Fruit fly (Drosophila melanogaster) whole organism, embryonic: ENCODE results near the gene Kdm3.
A peak's percentile ranks its signal among the peaks of the same experiment; 100 is the strongest.

Source experiments
- Ada2b ChIP-seq: fragments of 200-800 bp; sonication (Bioruptor generic); IDR thresholded peaks from 2 replicates; pipeline ENCODE4 v1.3.6; 2022; ENCODE audit warnings: missing biosample characterization, missing genetic modification characterization
- BEAF-32 ChIP-seq: fragments of 200-800 bp; sonication (Bioruptor generic); optimal IDR thresholded peaks from 3 replicates; lab custom pipeline; 2017; ENCODE audit warnings: missing biosample characterization, missing genetic modification characterization, mild to moderate bottlenecking, moderate library complexity, missing genetic modification reagents
- BtbVII ChIP-seq: fragments of 200-800 bp; sonication (Bioruptor generic); optimal IDR thresholded peaks from 3 replicates; lab custom pipeline; 2017; ENCODE audit warnings: missing biosample characterization, mild to moderate bottlenecking, missing genetic modification characterization
- CG10462 ChIP-seq: fragments of 200-800 bp; sonication (Bioruptor generic); optimal IDR thresholded peaks from 2 replicates; lab custom pipeline; 2016; ENCODE audit warnings: missing biosample characterization, missing genetic modification characterization
- CG10959 ChIP-seq: fragments of 200-800 bp; sonication (Bioruptor generic); IDR thresholded peaks from 2 replicates; pipeline ENCODE4 v1.3.6; 2022; ENCODE audit warnings: missing biosample characterization, missing genetic modification characterization
- CG12942 ChIP-seq: fragments of 200-800 bp; sonication (Bioruptor generic); optimal IDR thresholded peaks from 3 replicates; lab custom pipeline; 2016; ENCODE audit warnings: missing biosample characterization, missing genetic modification characterization
- CG15073 ChIP-seq: fragments of 200-800 bp; sonication (Bioruptor generic); optimal IDR thresholded peaks from 2 replicates; lab custom pipeline; 2016; ENCODE audit warnings: missing biosample characterization, missing genetic modification characterization
- CG1647 ChIP-seq: fragments of 200-800 bp; sonication (Bioruptor generic); optimal IDR thresholded peaks from 3 replicates; lab custom pipeline; 2016; ENCODE audit warnings: missing biosample characterization, missing genetic modification characterization
- CG17328 ChIP-seq: fragments of 200-800 bp; sonication (Bioruptor generic); IDR thresholded peaks from 2 replicates; pipeline ENCODE4 v1.3.6; 2022; ENCODE audit warnings: missing biosample characterization, missing genetic modification characterization
- CG17361 ChIP-seq: fragments of 200-800 bp; sonication (Bioruptor generic); IDR thresholded peaks from 3 replicates; pipeline ENCODE4 v1.3.6; 2022; ENCODE audit warnings: missing biosample characterization, missing genetic modification characterization
- CG17385 ChIP-seq: fragments of 200-800 bp; sonication (Bioruptor generic); optimal IDR thresholded peaks from 3 replicates; lab custom pipeline; 2018; ENCODE audit warnings: missing biosample characterization, mild to moderate bottlenecking, missing genetic modification characterization
- CG1832 ChIP-seq: fragments of 200-800 bp; sonication (Bioruptor generic); optimal IDR thresholded peaks from 2 replicates; lab custom pipeline; 2017; ENCODE audit warnings: missing biosample characterization, mild to moderate bottlenecking, missing genetic modification characterization, inconsistent platforms
- CG2889 ChIP-seq: fragments of 200-800 bp; sonication (Bioruptor generic); IDR thresholded peaks from 3 replicates; pipeline ENCODE4 v1.3.6; 2022; ENCODE audit warnings: missing biosample characterization, missing genetic modification characterization
- CG34376 ChIP-seq: fragments of 200-800 bp; sonication (Bioruptor generic); optimal IDR thresholded peaks from 2 replicates; lab custom pipeline; 2018; ENCODE audit warnings: missing biosample characterization, mild to moderate bottlenecking, missing genetic modification characterization
- CG3838 ChIP-seq: fragments of 200-800 bp; sonication (Bioruptor generic); optimal IDR thresholded peaks from 3 replicates; lab custom pipeline; 2016; ENCODE audit warnings: missing biosample characterization, missing genetic modification characterization
- CG4424 ChIP-seq: fragments of 200-800 bp; sonication (Bioruptor generic); optimal IDR thresholded peaks from 3 replicates; lab custom pipeline; 2016; ENCODE audit warnings: missing biosample characterization, missing genetic modification characterization
- CG4617 ChIP-seq: fragments of 200-800 bp; sonication (Bioruptor generic); optimal IDR thresholded peaks from 3 replicates; lab custom pipeline; 2016; ENCODE audit warnings: missing biosample characterization, missing genetic modification characterization, borderline replicate concordance
- CG6813 ChIP-seq: fragments of 200-800 bp; sonication (Bioruptor generic); optimal IDR thresholded peaks from 2 replicates; lab custom pipeline; 2017; ENCODE audit warnings: missing biosample characterization, missing genetic modification characterization, mild to moderate bottlenecking, moderate library complexity, missing genetic modification reagents
- CG7928 ChIP-seq: fragments of 200-800 bp; sonication (Bioruptor generic); optimal IDR thresholded peaks from 2 replicates; lab custom pipeline; 2017; ENCODE audit warnings: missing biosample characterization, mild to moderate bottlenecking, missing genetic modification characterization
- CG8359 ChIP-seq: fragments of 200-800 bp; sonication (Bioruptor generic); optimal IDR thresholded peaks from 2 replicates; lab custom pipeline; 2017; ENCODE audit warnings: missing biosample characterization, mild to moderate bottlenecking, missing genetic modification characterization, borderline replicate concordance
- CHES-1-like ChIP-seq: fragments of 200-800 bp; sonication (Bioruptor generic); optimal IDR thresholded peaks from 2 replicates; lab custom pipeline; 2016; ENCODE audit warnings: missing biosample characterization, missing genetic modification characterization
- CoRest ChIP-seq: fragments of 200-800 bp; sonication (Bioruptor generic); optimal IDR thresholded peaks from 3 replicates; lab custom pipeline; 2018; ENCODE audit warnings: missing biosample characterization, mild to moderate bottlenecking, missing genetic modification characterization, moderate library complexity
- Dad ChIP-seq: fragments of 200-800 bp; sonication (Bioruptor generic); optimal IDR thresholded peaks from 3 replicates; lab custom pipeline; 2016; ENCODE audit warnings: missing biosample characterization, missing genetic modification characterization
- Doc3 ChIP-seq: fragments of 200-800 bp; sonication (Bioruptor generic); IDR thresholded peaks from 3 replicates; pipeline ENCODE4 v1.3.6; 2022; ENCODE audit warnings: missing biosample characterization, missing genetic modification characterization; ENCODE audit not compliant: partially characterized antibody
- Ets97D ChIP-seq: fragments of 200-800 bp; sonication (Bioruptor generic); optimal IDR thresholded peaks from 3 replicates; lab custom pipeline; 2016; ENCODE audit warnings: missing biosample characterization, missing genetic modification characterization
- Gsc ChIP-seq: fragments of 200-800 bp; sonication (Bioruptor generic); IDR thresholded peaks from 2 replicates; pipeline ENCODE4 v1.3.6; 2022; ENCODE audit warnings: missing biosample characterization, missing genetic modification characterization
- HLH4C ChIP-seq: fragments of 200-800 bp; sonication (Bioruptor generic); IDR thresholded peaks from 3 replicates; pipeline ENCODE4 v1.3.6; 2022; ENCODE audit warnings: missing biosample characterization, missing genetic modification characterization; ENCODE audit not compliant: partially characterized antibody
- Hand ChIP-seq: fragments of 200-800 bp; sonication (Bioruptor generic); optimal IDR thresholded peaks from 2 replicates; lab custom pipeline; 2017; ENCODE audit warnings: mild to moderate bottlenecking, missing biosample characterization, missing genetic modification reagents, missing genetic modification characterization
- HmgD ChIP-seq: fragments of 200-800 bp; sonication (Bioruptor generic); optimal IDR thresholded peaks from 3 replicates; lab custom pipeline; 2016; ENCODE audit warnings: missing biosample characterization, missing genetic modification characterization
- Kr ChIP-seq: fragments of 200-800 bp; sonication (Bioruptor generic); optimal IDR thresholded peaks from 2 replicates; lab custom pipeline; 2017; ENCODE audit warnings: missing biosample characterization, mild to moderate bottlenecking, missing genetic modification characterization
- Lim3 ChIP-seq: fragments of 200-800 bp; sonication (Bioruptor generic); IDR thresholded peaks from 2 replicates; pipeline ENCODE4 v1.3.6; 2022; ENCODE audit warnings: missing biosample characterization, missing genetic modification characterization
- NC2α ChIP-seq: fragments of 200-800 bp; sonication (Bioruptor generic); optimal IDR thresholded peaks from 2 replicates; lab custom pipeline; 2016; ENCODE audit warnings: missing biosample characterization, missing genetic modification characterization
- Sry-β ChIP-seq: fragments of 200-800 bp; sonication (Bioruptor generic); optimal IDR thresholded peaks from 2 replicates; lab custom pipeline; 2018; ENCODE audit warnings: missing biosample characterization, mild to moderate bottlenecking, missing genetic modification characterization, moderate library complexity
- Stat92E ChIP-seq, 3 experiments: fragments of >200 bp in 2 of 3; fragments of 200-800 bp in 1 of 3; sonication (Bioruptor generic) in 1 of 3; optimal IDR thresholded peaks; 2 replicates each; lab custom pipeline; 2017 to 2019; ENCODE audit warnings: missing biosample characterization in 3 of 3, missing genetic modification characterization in 3 of 3, mild to moderate bottlenecking in 1 of 3, moderate library complexity in 1 of 3
- Taf1 ChIP-seq: fragments of 200-800 bp; sonication (Bioruptor generic); IDR thresholded peaks from 2 replicates; pipeline ENCODE4 v1.3.6; 2022; ENCODE audit warnings: missing biosample characterization, missing genetic modification characterization
- ac ChIP-seq: fragments of 200-800 bp; sonication (Bioruptor generic); optimal IDR thresholded peaks from 3 replicates; lab custom pipeline; 2017; ENCODE audit warnings: missing biosample characterization, mild to moderate bottlenecking, missing genetic modification characterization
- al ChIP-seq: fragments of 200-800 bp; sonication (Bioruptor generic); IDR thresholded peaks from 2 replicates; pipeline ENCODE4 v1.3.6; 2022; ENCODE audit warnings: missing biosample characterization, missing genetic modification characterization
- da ChIP-seq: fragments of 200-800 bp; sonication (Bioruptor generic); optimal IDR thresholded peaks from 2 replicates; lab custom pipeline; 2016; ENCODE audit warnings: missing biosample characterization, missing genetic modification characterization
- disco-r ChIP-seq: fragments of 200-800 bp; sonication (Bioruptor generic); optimal IDR thresholded peaks from 2 replicates; lab custom pipeline; 2016; ENCODE audit warnings: missing biosample characterization, missing genetic modification characterization
- fu2 ChIP-seq: fragments of 200-800 bp; sonication (Bioruptor generic); optimal IDR thresholded peaks from 2 replicates; lab custom pipeline; 2016; ENCODE audit warnings: missing biosample characterization, missing genetic modification characterization
- gt ChIP-seq: fragments of 200-800 bp; sonication (Bioruptor generic); IDR thresholded peaks from 2 replicates; pipeline ENCODE4 v1.3.6; 2022; ENCODE audit warnings: missing biosample characterization, missing genetic modification characterization
- jumu ChIP-seq: fragments of 200-800 bp; sonication (Bioruptor generic); optimal IDR thresholded peaks from 3 replicates; lab custom pipeline; 2016; ENCODE audit warnings: missing biosample characterization, missing genetic modification characterization
- lmd ChIP-seq: fragments of 200-800 bp; sonication (Bioruptor generic); IDR thresholded peaks from 2 replicates; pipeline ENCODE4 v1.3.6; 2022; ENCODE audit warnings: missing biosample characterization, missing genetic modification characterization
- nerfin-2 ChIP-seq: fragments of 200-800 bp; sonication (Bioruptor generic); IDR thresholded peaks from 2 replicates; pipeline ENCODE4 v1.3.6; 2022; ENCODE audit warnings: missing biosample characterization, missing genetic modification characterization; ENCODE audit not compliant: partially characterized antibody
- p53 ChIP-seq: fragments of 200-800 bp; sonication (Bioruptor generic); optimal IDR thresholded peaks from 2 replicates; lab custom pipeline; 2016; ENCODE audit warnings: missing biosample characterization, missing genetic modification characterization
- slou ChIP-seq: fragments of 200-800 bp; sonication (Bioruptor generic); optimal IDR thresholded peaks from 3 replicates; lab custom pipeline; 2016; ENCODE audit warnings: missing biosample characterization, missing genetic modification characterization
- so ChIP-seq: fragments of 200-800 bp; sonication (Bioruptor generic); IDR thresholded peaks from 3 replicates; pipeline ENCODE4 v1.3.6; 2022; ENCODE audit warnings: missing biosample characterization, missing genetic modification characterization
- sr ChIP-seq: fragments of 200-800 bp; sonication (Bioruptor generic); IDR thresholded peaks from 3 replicates; pipeline ENCODE4 v1.3.6; 2022; ENCODE audit warnings: missing biosample characterization, missing genetic modification characterization
- trem ChIP-seq: fragments of 200-800 bp; optimal IDR thresholded peaks from 3 replicates; lab custom pipeline; 2019; ENCODE audit warnings: missing biosample characterization, mild to moderate bottlenecking, missing genetic modification characterization, moderate library complexity

Kdm3 gene

dm6 chr3R:9534125-9534496 is 18.3 kb downstream of the Kdm3 start (continued):
- TF ChIP-seq disco-r (GFP tag; lab: Kevin White, UChicago) (peak; percentile 88), CG4617 (GFP tag; lab: Kevin White, UChicago) (peak; percentile 55), CG4424 (GFP tag; lab: Kevin White, UChicago) (peak; percentile 95), Lim3 (no peak), HmgD (GFP tag; lab: Kevin White, UChicago) (peak; percentile 9), ac (peak; percentile 2)

dm6 chr3R:9534595-9535217 is 18.9 kb downstream of the Kdm3 start:
- TF ChIP-seq CG7928 (GFP tag; lab: Kevin White, UChicago) (no peak), Doc3 (GFP tag; lab: Robert Waterston, UW) (no peak), trem (no peak), CG15073 (GFP tag; lab: Kevin White, UChicago) (no peak), Ets97D (no peak), Sry-β (GFP tag; lab: Kevin White, UChicago) (no peak), CG8359 (GFP tag; lab: Kevin White, UChicago) (no peak), slou (GFP tag; lab: Kevin White, UChicago) (no peak), CG17328 (GFP tag; lab: Robert Waterston, UW) (no peak), CHES-1-like (GFP tag; lab: Kevin White, UChicago) (no peak), CG34376 (no peak), CG6813 (GFP tag; lab: Kevin White, UChicago) (no peak), CG3838 (GFP tag; lab: Kevin White, UChicago) (no peak), jumu (GFP tag; lab: Kevin White, UChicago) (no peak), sr (GFP tag; lab: Robert Waterston, UW) (peak; percentile 81), CG2889 (GFP tag; lab: Robert Waterston, UW) (no peak), so (no peak), Taf1 (GFP tag; lab: Robert Waterston, UW) (no peak), NC2α (no peak), BtbVII (GFP tag; lab: Kevin White, UChicago) (no peak), Gsc (GFP tag; lab: Robert Waterston, UW) (no peak), BEAF-32 (GFP tag; lab: Kevin White, UChicago) (no peak), CG1647 (GFP tag; lab: Kevin White, UChicago) (no peak), lmd (no peak), Dad (GFP tag; lab: Kevin White, UChicago) (no peak), p53 (GFP tag; lab: Kevin White, UChicago) (no peak), nerfin-2 (GFP tag; lab: Robert Waterston, UW) (no peak), Ada2b (GFP tag; lab: Robert Waterston, UW) (no peak), gt (GFP tag; lab: Robert Waterston, UW) (no peak), CG10462 (GFP tag; lab: Kevin White, UChicago) (no peak), CG10959 (0 out of 2 replicates have a peak, but pooled peaks have one; percentile 5), al (GFP tag; lab: Robert Waterston, UW) (no peak), da (GFP tag; lab: Kevin White, UChicago) (no peak), CoRest (tag; lab: Kevin White, UChicago) (no peak), fu2 (no peak), CG12942 (no peak), CG17361 (GFP tag; lab: Robert Waterston, UW) (no peak), Hand (no peak), CG17385 (peak; percentile 47), Kr (GFP tag; lab: Kevin White, UChicago) (no peak), HLH4C (no peak), CG4424 (GFP tag; lab: Kevin White, UChicago) (no peak), CG1832 (GFP tag; lab: Kevin White, UChicago) (no peak), Stat92E (GFP tag; optimal IDR thresholded peaks at IDR 0.05; lab: Kevin White, UChicago) (no peak)
